Worm (Caenorhabditis elegans): ENCODE measurements around the gene F33G12.7.

DNA sequence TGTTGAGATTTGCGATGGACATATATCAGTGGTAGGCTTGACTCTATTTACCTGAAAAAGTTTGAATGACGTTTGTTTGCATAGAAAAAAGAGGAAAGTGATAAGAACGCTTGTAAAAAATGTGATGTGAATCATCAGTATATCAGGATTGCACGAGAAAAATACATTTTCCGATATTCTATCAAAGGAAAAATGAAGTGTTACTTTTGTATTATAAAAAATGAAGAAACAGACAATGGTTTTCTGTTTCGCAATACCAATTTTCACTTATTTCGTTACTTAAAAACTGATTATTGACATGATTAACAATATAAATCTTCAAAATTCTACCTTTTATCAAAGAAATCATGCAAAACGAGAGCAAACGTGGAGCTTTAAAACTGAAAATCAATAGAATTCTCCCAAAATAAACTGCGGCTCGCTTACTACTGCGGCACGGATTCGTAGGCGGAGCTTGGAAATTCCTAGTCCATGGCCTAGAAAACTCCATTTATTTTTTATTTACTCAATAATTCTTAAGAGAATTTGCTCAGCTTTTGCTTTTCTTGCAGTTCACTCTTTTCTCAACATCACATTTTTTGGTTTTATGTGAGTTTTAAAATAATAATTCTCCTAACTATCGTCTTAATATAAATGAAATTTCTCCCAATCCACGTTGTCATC is 46.8 kb downstream of the F33G12.7 start, which contains the start of the genes eif-1 and vps-24:
- TF ChIP-seq nhr-10 (tag; optimal IDR thresholded peaks at IDR 0.05), result no peak
- peak in 1 of 2 experiments; percentile 70 for TF ChIP-seq lsy-2 (tag; optimal IDR thresholded peaks at IDR 0.05)

Data from whole organism, L2 larva.